Fruit fly (Drosophila melanogaster): ENCODE data around the gene CG9168.

dm6 chr3L:1461831-1462230, 51.0 kb downstream of the CG9168 start:
- no peak for TF ChIP-seq h (optimal IDR thresholded peaks at IDR 0.05)
- TF ChIP-seq insv (optimal IDR thresholded peaks at IDR 0.05) = no peak
- TF ChIP-seq psq (optimal IDR thresholded peaks at IDR 0.05) = no peak
- no peak for TF ChIP-seq Sin3A (optimal IDR thresholded peaks at IDR 0.05)

All from Kc167 (cell line).